Worm (Caenorhabditis elegans): ENCODE measurements around the gene jhdm-1.

jhdm-1 gene

ce11 chrIII:6452278-6452677, 2.0 kb upstream of the jhdm-1 start, which contains the start of gene set-1:
Gene set-1, minus strand, starts transcription at chrIII:6452378.
- TF ChIP-seq lin-39 (tag; optimal IDR thresholded peaks at IDR 0.05) (no peak), zag-1 (tag; optimal IDR thresholded peaks at IDR 0.05) (no peak), ceh-16 (tag; optimal IDR thresholded peaks at IDR 0.05) (no peak), nhr-25 (tag; optimal IDR thresholded peaks at IDR 0.05) (no peak), dmd-4 (tag; optimal IDR thresholded peaks at IDR 0.05) (no peak), snpc-4 (tag; optimal IDR thresholded peaks at IDR 0.05) (no peak), ztf-4 (tag; optimal IDR thresholded peaks at IDR 0.05) (no peak), nhr-21 (tag; optimal IDR thresholded peaks at IDR 0.05) (no peak), nhr-77 (tag; optimal IDR thresholded peaks at IDR 0.05) (no peak), ama-1 (optimal IDR thresholded peaks at IDR 0.05) (no peak), nhr-11 (tag; optimal IDR thresholded peaks at IDR 0.05) (no peak), ztf-11 (tag; optimal IDR thresholded peaks at IDR 0.05) (no peak), ceh-82 (tag; optimal IDR thresholded peaks at IDR 0.05) (no peak), mdl-1 (tag; optimal IDR thresholded peaks at IDR 0.05) (no peak)

ce11 chrIII:6452683-6453082, 1.6 kb upstream of the jhdm-1 start:
- peak; percentile 25 for TF ChIP-seq nhr-129 (tag; optimal IDR thresholded peaks at IDR 0.05)
- peak; percentile 40 for TF ChIP-seq unc-55 (GFP tag; optimal IDR thresholded peaks at IDR 0.05)
- no peak for TF ChIP-seq ztf-4 (tag; optimal IDR thresholded peaks at IDR 0.05)
- no peak for TF ChIP-seq aly-2 (tag; optimal IDR thresholded peaks at IDR 0.05)
- peak in 1 of 2 experiments; percentile 15 for TF ChIP-seq lsy-2 (tag; optimal IDR thresholded peaks at IDR 0.05)
- TF ChIP-seq C34F6.9 (tag; optimal IDR thresholded peaks at IDR 0.05), result peak; percentile 38

DNA sequence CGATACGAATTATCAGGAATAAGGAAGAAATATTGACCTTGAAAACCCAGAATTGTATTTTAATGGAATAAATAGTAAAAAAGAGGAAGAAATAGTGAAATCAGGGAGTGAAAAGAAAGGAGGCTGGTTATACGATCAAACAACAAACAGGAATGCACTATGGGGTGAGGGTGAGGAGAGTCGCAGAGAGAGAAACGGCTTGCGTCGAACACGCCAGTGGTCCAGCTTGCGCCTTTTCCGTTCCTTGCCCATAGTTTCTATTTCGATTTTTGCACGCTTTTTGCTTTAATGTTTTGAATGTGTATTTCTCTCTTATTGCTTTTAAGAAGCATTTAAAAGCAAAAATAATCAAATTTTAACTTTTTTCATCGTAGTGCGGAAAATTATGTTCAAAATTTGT, 618 bp upstream of the jhdm-1 start:
- no peak for TF ChIP-seq nhr-10 (tag; optimal IDR thresholded peaks at IDR 0.05)
- TF ChIP-seq zag-1 (tag; optimal IDR thresholded peaks at IDR 0.05), result peak; percentile 66
- TF ChIP-seq nhr-23 (tag; optimal IDR thresholded peaks at IDR 0.05), result no peak
- TF ChIP-seq egl-27 (tag; optimal IDR thresholded peaks at IDR 0.05), result peak; percentile 65
- peak; percentile 4 for TF ChIP-seq ceh-16 (tag; optimal IDR thresholded peaks at IDR 0.05)
- peak; percentile 71 for TF ChIP-seq nhr-6 (tag; optimal IDR thresholded peaks at IDR 0.05)
- TF ChIP-seq fos-1 (tag; optimal IDR thresholded peaks at IDR 0.05), result peak; percentile 86
- peak; percentile 62 for TF ChIP-seq nhr-21 (tag; optimal IDR thresholded peaks at IDR 0.05)
- TF ChIP-seq crh-2 (tag; optimal IDR thresholded peaks at IDR 0.05), result peak; percentile 82
- peak; percentile 88 for TF ChIP-seq lin-13 (GFP tag; optimal IDR thresholded peaks at IDR 0.05)
- peak; percentile 85 for TF ChIP-seq C34F6.9 (tag; optimal IDR thresholded peaks at IDR 0.05)
- TF ChIP-seq ama-1 (optimal IDR thresholded peaks at IDR 0.05), result no peak
- TF ChIP-seq skn-1 (tag; optimal IDR thresholded peaks at IDR 0.05), result peak; percentile 69
- TF ChIP-seq ZK546.5 (tag; optimal IDR thresholded peaks at IDR 0.05), result no peak
- TF ChIP-seq Y55F3AM.14 (GFP tag; optimal IDR thresholded peaks at IDR 0.05), result peak; percentile 37
- TF ChIP-seq mab-5 (tag; optimal IDR thresholded peaks at IDR 0.05), result peak; percentile 33
- TF ChIP-seq peb-1 (tag; optimal IDR thresholded peaks at IDR 0.05), result no peak
- peak; percentile 80 for TF ChIP-seq sma-3 (GFP tag; optimal IDR thresholded peaks at IDR 0.05)
- TF ChIP-seq nhr-12 (tag; optimal IDR thresholded peaks at IDR 0.05), result no peak
- no peak for TF ChIP-seq unc-39 (tag; optimal IDR thresholded peaks at IDR 0.05)
- TF ChIP-seq gmeb-1 (tag; optimal IDR thresholded peaks at IDR 0.05), result peak; percentile 77
- peak; percentile 67 for TF ChIP-seq lin-11 (tag; optimal IDR thresholded peaks at IDR 0.05)
- peak; percentile 84 for TF ChIP-seq F13H6.1 (tag; optimal IDR thresholded peaks at IDR 0.05)
- no peak for TF ChIP-seq ceh-82 (tag; optimal IDR thresholded peaks at IDR 0.05)
- no peak for TF ChIP-seq ztf-1 (GFP tag; conservative IDR thresholded peaks at IDR 0.05)
- no peak for TF ChIP-seq ztf-11 (tag; optimal IDR thresholded peaks at IDR 0.05)
- TF ChIP-seq R02D3.7 (tag; optimal IDR thresholded peaks at IDR 0.05), result no peak
- peak; percentile 83 for TF ChIP-seq sma-9 (GFP tag; optimal IDR thresholded peaks at IDR 0.05)
- TF ChIP-seq sma-9 (tag; optimal IDR thresholded peaks at IDR 0.05), result no peak
- peak; percentile 20 to 55 for TF ChIP-seq mdl-1 (tag; optimal IDR thresholded peaks at IDR 0.05)
- no peak for TF ChIP-seq dmd-4 (tag; optimal IDR thresholded peaks at IDR 0.05)
- no peak for TF ChIP-seq elt-3 (tag; optimal IDR thresholded peaks at IDR 0.05)
- peak; percentile 90 for TF ChIP-seq sem-4 (tag; optimal IDR thresholded peaks at IDR 0.05)
- no peak for TF ChIP-seq nhr-11 (tag; optimal IDR thresholded peaks at IDR 0.05)
- TF ChIP-seq elt-1 (tag; optimal IDR thresholded peaks at IDR 0.05), result no peak
- no peak for TF ChIP-seq lin-39 (tag; optimal IDR thresholded peaks at IDR 0.05)
- TF ChIP-seq nhr-77 (tag; optimal IDR thresholded peaks at IDR 0.05), result no peak
- TF ChIP-seq unc-62 (GFP tag; optimal IDR thresholded peaks at IDR 0.05), result no peak
- peak; percentile 83 for TF ChIP-seq ztf-4 (tag; optimal IDR thresholded peaks at IDR 0.05)
- TF ChIP-seq blmp-1 (tag; optimal IDR thresholded peaks at IDR 0.05; ENCODE audit: insufficient read depth), result peak; percentile 89
- no peak for TF ChIP-seq alr-1 (tag; optimal IDR thresholded peaks at IDR 0.05)
- TF ChIP-seq nhr-129 (tag; optimal IDR thresholded peaks at IDR 0.05), result peak; percentile 94
- peak; percentile 41 for TF ChIP-seq snpc-4 (tag; optimal IDR thresholded peaks at IDR 0.05)
- peak; percentile 17 for TF ChIP-seq aly-2 (tag; optimal IDR thresholded peaks at IDR 0.05)
- TF ChIP-seq mbf-1 (tag; optimal IDR thresholded peaks at IDR 0.05), result no peak
- TF ChIP-seq unc-55 (GFP tag; optimal IDR thresholded peaks at IDR 0.05), result peak; percentile 95
- TF ChIP-seq nhr-25 (tag; optimal IDR thresholded peaks at IDR 0.05), result peak; percentile 78
- TF ChIP-seq lsy-2 (tag; optimal IDR thresholded peaks at IDR 0.05), result peak; percentile 48 to 93

All from whole organism, L2 larva.